Worm (Caenorhabditis elegans): ENCODE data around the gene Y39G8B.13.

DNA sequence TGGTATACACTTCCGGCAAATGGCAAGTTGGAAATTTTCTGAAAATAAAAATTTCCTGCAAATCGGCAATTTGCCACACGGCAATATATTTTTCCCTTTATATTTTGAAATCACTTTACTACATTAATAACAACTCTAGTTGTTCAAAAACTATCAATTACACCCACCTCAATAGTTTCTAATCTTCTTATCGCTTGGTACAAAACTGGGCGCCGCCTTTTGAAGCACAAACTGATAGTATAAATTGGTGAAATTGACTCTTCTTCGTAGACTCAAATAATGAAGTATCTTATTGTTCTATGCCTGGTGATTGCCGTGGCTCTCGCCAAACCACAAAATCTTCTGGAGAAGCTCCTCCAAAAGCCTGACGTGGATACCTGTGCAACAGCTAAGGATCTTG lies 1.8 kb downstream of the Y39G8B.13 start, which contains the start of gene Y39G8B.9:
- TF ChIP-seq ama-1 (optimal IDR thresholded peaks at IDR 0.05) (no peak), F16B12.6 (tag; optimal IDR thresholded peaks at IDR 0.05) (no peak), sox-4 (tag; optimal IDR thresholded peaks at IDR 0.05) (no peak), ztf-11 (tag; optimal IDR thresholded peaks at IDR 0.05) (no peak), lin-13 (GFP tag; optimal IDR thresholded peaks at IDR 0.05) (no peak), vab-15 (tag; optimal IDR thresholded peaks at IDR 0.05) (no peak), fkh-10 (GFP tag; optimal IDR thresholded peaks at IDR 0.05) (no peak)
